Worm (Caenorhabditis elegans) whole organism, L4 larva: Measurements from ENCODE around the gene C47D12.5.
A peak's percentile ranks its signal among the peaks of the same experiment; 100 is the strongest.

Source experiments
- D1046.2 ChIP-seq: fragments of 200-800 bp; sonication (Bioruptor generic); IDR thresholded peaks from 2 replicates; pipeline ENCODE4 v1.3.6; 2022; ENCODE audit warnings: missing genetic modification characterization, missing compliant biosample characterization
- R02D3.7 ChIP-seq: fragments of 150-350 bp; sonication (generic microtip); optimal IDR thresholded peaks from 3 replicates; lab custom pipeline; 2014; ENCODE audit warnings: missing biosample characterization, missing genetic modification characterization
- Y105C5A.15 ChIP-seq: fragments of 200-800 bp; sonication (Bioruptor generic); IDR thresholded peaks from 2 replicates; pipeline ENCODE4 v1.3.6; 2022; ENCODE audit warnings: missing genetic modification characterization, missing compliant biosample characterization
- Y48G9A.11 ChIP-seq: fragments of 200-800 bp; sonication (Bioruptor generic); IDR thresholded peaks from 2 replicates; pipeline ENCODE4 v1.3.6; 2022; ENCODE audit warnings: missing genetic modification reagents, missing genetic modification characterization, missing compliant biosample characterization
- Y75B8A.6 ChIP-seq: fragments of 200-800 bp; sonication (Bioruptor generic); IDR thresholded peaks from 2 replicates; pipeline ENCODE4 v1.3.6; 2022; ENCODE audit warnings: missing genetic modification reagents, missing genetic modification characterization, missing compliant biosample characterization
- aha-1 ChIP-seq: fragments of 150-350 bp; peaks from one replicate; lab custom pipeline; 2014; ENCODE audit warnings: missing biosample characterization, missing genetic modification characterization
- ama-1 ChIP-seq: fragments of 150-350 bp; optimal IDR thresholded peaks from 2 replicates; lab custom pipeline; 2014; ENCODE audit warnings: inconsistent platforms, mixed read lengths
- arid-1 ChIP-seq: fragments of 200-800 bp; sonication (Bioruptor generic); conservative IDR thresholded peaks from 2 replicates; pipeline ENCODE4 v1.3.6; 2022; ENCODE audit warnings: missing genetic modification reagents, missing genetic modification characterization, missing compliant biosample characterization
- attf-4 ChIP-seq: sonication (generic microtip); optimal IDR thresholded peaks from 3 replicates; lab custom pipeline; 2017; ENCODE audit warnings: missing biosample characterization, missing genetic modification characterization
- ceh-32 ChIP-seq: sonication (generic microtip); optimal IDR thresholded peaks from 2 replicates; lab custom pipeline; 2016; ENCODE audit warnings: mild to moderate bottlenecking, missing genetic modification characterization, missing compliant biosample characterization; ENCODE audit not compliant: poor library complexity
- ceh-44 ChIP-seq: fragments of 200-800 bp; sonication (Bioruptor generic); IDR thresholded peaks from 2 replicates; pipeline ENCODE4 v1.3.6; 2022; ENCODE audit warnings: missing genetic modification reagents, missing genetic modification characterization, missing compliant biosample characterization
- ceh-62 ChIP-seq: sonication (generic microtip); optimal IDR thresholded peaks from 2 replicates; lab custom pipeline; 2017; ENCODE audit warnings: missing biosample characterization, missing genetic modification characterization
- daf-12 ChIP-seq: fragments of 150-350 bp; optimal IDR thresholded peaks from 2 replicates; lab custom pipeline; 2014; ENCODE audit warnings: missing biosample characterization, missing genetic modification reagents, missing genetic modification characterization
- daf-8 ChIP-seq: fragments of 200-800 bp; sonication (Bioruptor generic); IDR thresholded peaks from 2 replicates; pipeline ENCODE4 v1.3.6; 2022; ENCODE audit warnings: missing genetic modification characterization, missing compliant biosample characterization
- dmd-6 ChIP-seq: fragments of 200-800 bp; sonication (Bioruptor generic); IDR thresholded peaks from 2 replicates; pipeline ENCODE4 v1.3.6; 2022; ENCODE audit warnings: missing genetic modification reagents, missing genetic modification characterization, missing compliant biosample characterization
- egl-27 ChIP-seq: sonication (generic microtip); optimal IDR thresholded peaks from 3 replicates; lab custom pipeline; 2017; ENCODE audit warnings: missing biosample characterization, missing genetic modification reagents, missing genetic modification characterization
- hif-1 ChIP-seq, 2 experiments: sonication (generic microtip); optimal IDR thresholded peaks; 2 replicates each; lab custom pipeline; 2016 to 2017; ENCODE audit warnings: missing compliant biosample characterization in 2 of 2, missing genetic modification characterization in 2 of 2, missing genetic modification reagents in 2 of 2, missing genotype in 2 of 2, mild to moderate bottlenecking in 1 of 2
- hlh-11 ChIP-seq: fragments of 200-800 bp; sonication (Bioruptor generic); optimal IDR thresholded peaks from 2 replicates; lab custom pipeline; 2018; ENCODE audit warnings: mild to moderate bottlenecking, missing genetic modification characterization, missing compliant biosample characterization
- hlh-30 ChIP-seq: sonication (generic microtip); optimal IDR thresholded peaks from 2 replicates; lab custom pipeline; 2017; ENCODE audit warnings: antibody characterized with exemption, mild to moderate bottlenecking, missing genetic modification characterization, missing compliant biosample characterization; ENCODE audit not compliant: insufficient read depth
- lim-7 ChIP-seq: fragments of 200-800 bp; sonication (Bioruptor generic); IDR thresholded peaks from 2 replicates; pipeline ENCODE4 v1.3.6; 2022; ENCODE audit warnings: missing genetic modification characterization, missing compliant biosample characterization
- lin-13 ChIP-seq: fragments of 150-350 bp; optimal IDR thresholded peaks from 2 replicates; lab custom pipeline; 2014; ENCODE audit warnings: missing biosample characterization, missing genetic modification reagents, missing genetic modification characterization
- lin-38 ChIP-seq: fragments of 200-800 bp; sonication (Bioruptor generic); IDR thresholded peaks from 2 replicates; pipeline ENCODE4 v1.3.6; 2022; ENCODE audit warnings: missing genetic modification reagents, missing genetic modification characterization, missing compliant biosample characterization
- mxl-2 ChIP-seq: fragments of 200-800 bp; sonication (Bioruptor generic); conservative IDR thresholded peaks from 2 replicates; pipeline ENCODE4 v1.3.6; 2022; ENCODE audit warnings: missing genetic modification reagents, missing genetic modification characterization, missing compliant biosample characterization
- nhr-102 ChIP-seq: sonication (generic microtip); optimal IDR thresholded peaks from 2 replicates; lab custom pipeline; 2016; ENCODE audit warnings: mild to moderate bottlenecking, missing genetic modification characterization, moderate library complexity, missing compliant biosample characterization
- nhr-11 ChIP-seq: fragments of 150-350 bp; optimal IDR thresholded peaks from 2 replicates; lab custom pipeline; 2014; ENCODE audit warnings: missing biosample characterization, missing genetic modification characterization
- nhr-111 ChIP-seq: fragments of 200-800 bp; sonication (Bioruptor generic); optimal IDR thresholded peaks from 2 replicates; lab custom pipeline; 2018; ENCODE audit warnings: mild to moderate bottlenecking, missing genetic modification characterization, missing compliant biosample characterization
- nhr-25 ChIP-seq: sonication (generic microtip); optimal IDR thresholded peaks from 2 replicates; lab custom pipeline; 2017; ENCODE audit warnings: missing genetic modification characterization, mild to moderate bottlenecking, missing compliant biosample characterization, antibody characterized with exemption, moderate library complexity, borderline replicate concordance; ENCODE audit not compliant: insufficient read depth
- nhr-42 ChIP-seq: fragments of 200-800 bp; sonication (Bioruptor generic); IDR thresholded peaks from 2 replicates; pipeline ENCODE4 v1.3.6; 2022; ENCODE audit warnings: missing genetic modification characterization, missing compliant biosample characterization
- nhr-48 ChIP-seq: sonication (generic microtip); optimal IDR thresholded peaks from 2 replicates; lab custom pipeline; 2016; ENCODE audit warnings: mild to moderate bottlenecking, missing genetic modification characterization, missing compliant biosample characterization
- nhr-6 ChIP-seq: fragments of 150-350 bp; optimal IDR thresholded peaks from 2 replicates; lab custom pipeline; 2014; ENCODE audit warnings: missing biosample characterization, missing genetic modification characterization
- nhr-76 ChIP-seq: fragments of 150-350 bp; optimal IDR thresholded peaks from 2 replicates; lab custom pipeline; 2014; ENCODE audit warnings: missing biosample characterization, missing genetic modification characterization
- pha-4 ChIP-seq, 2 experiments: fragments of 150-350 bp in 1 of 2; fragments of 200-800 bp in 1 of 2; sonication (Bioruptor generic) in 1 of 2; IDR thresholded peaks in 1 of 2; optimal IDR thresholded peaks in 1 of 2; 2 replicates each; pipeline versions ENCODE4 v1.3.6 to Lab custom; 2014 to 2022; ENCODE audit warnings: missing genetic modification characterization in 2 of 2, missing genetic modification reagents in 2 of 2, missing biosample characterization in 1 of 2, missing compliant biosample characterization in 1 of 2
- saeg-2 ChIP-seq: fragments of 200-800 bp; sonication (Bioruptor generic); IDR thresholded peaks from 2 replicates; pipeline ENCODE4 v1.3.6; 2022; ENCODE audit warnings: missing genetic modification reagents, missing genetic modification characterization, missing compliant biosample characterization
- sdz-12 ChIP-seq: fragments of 200-800 bp; sonication (Bioruptor generic); optimal IDR thresholded peaks from 2 replicates; lab custom pipeline; 2018; ENCODE audit warnings: mild to moderate bottlenecking, missing genetic modification characterization, missing compliant biosample characterization
- set-16 ChIP-seq: fragments of 200-800 bp; sonication (Bioruptor generic); IDR thresholded peaks from 2 replicates; pipeline ENCODE4 v1.3.6; 2022; ENCODE audit warnings: missing genetic modification reagents, missing genetic modification characterization, missing compliant biosample characterization
- unc-130 ChIP-seq: sonication (generic microtip); optimal IDR thresholded peaks from 2 replicates; lab custom pipeline; 2016; ENCODE audit warnings: missing genetic modification reagents, missing genetic modification characterization, missing compliant biosample characterization
- unc-39 ChIP-seq: sonication (generic microtip); optimal IDR thresholded peaks from 2 replicates; lab custom pipeline; 2017; ENCODE audit warnings: missing biosample characterization, missing genetic modification characterization
- unc-62 ChIP-seq, 3 experiments: fragments of 150-350 bp in 1 of 3; sonication (generic microtip); optimal IDR thresholded peaks in 2 of 3; peaks in 1 of 3; 1 replicate in 1 of 3; 2 replicates in 2 of 3; lab custom pipeline; 2014 to 2017; ENCODE audit warnings: missing biosample characterization in 3 of 3, missing genetic modification characterization in 3 of 3, missing genetic modification reagents in 3 of 3, missing genotype in 1 of 3
- zag-1 ChIP-seq: fragments of 150-350 bp; optimal IDR thresholded peaks from 2 replicates; lab custom pipeline; 2014; ENCODE audit warnings: missing biosample characterization, missing genetic modification characterization
- zfp-2 ChIP-seq: sonication (generic microtip); optimal IDR thresholded peaks from 2 replicates; lab custom pipeline; 2016; ENCODE audit warnings: mild to moderate bottlenecking, missing genetic modification characterization, missing compliant biosample characterization
- zip-11 ChIP-seq: fragments of 200-800 bp; sonication (Bioruptor generic); IDR thresholded peaks from 2 replicates; pipeline ENCODE4 v1.3.6; 2022; ENCODE audit warnings: missing genetic modification characterization, missing compliant biosample characterization

C47D12.5 gene

ce11 chrII:11731174-11731724 is 46.2 kb upstream of the C47D12.5 start (continued):
- TF ChIP-seq saeg-2 (no peak), dmd-6 (GFP tag; lab: Robert Waterston, UW) (peak; percentile 35), nhr-25 (no peak), nhr-6 (no peak), nhr-111 (GFP tag; lab: Kevin White, UChicago) (no peak), lin-38 (GFP tag; lab: Robert Waterston, UW) (peak; percentile 65), sdz-12 (GFP tag; lab: Kevin White, UChicago) (no peak), zip-11 (GFP tag; lab: Robert Waterston, UW) (no peak), Y75B8A.6 (GFP tag; lab: Robert Waterston, UW) (no peak), Y48G9A.11 (GFP tag; lab: Robert Waterston, UW) (no peak), egl-27 (tag; lab: Kevin White, UChicago) (no peak), nhr-76 (no peak), hlh-30 (tag; lab: Kevin White, UChicago) (no peak), zfp-2 (tag; lab: Kevin White, UChicago) (no peak), nhr-102 (tag; lab: Kevin White, UChicago) (peak; percentile 67), zag-1 (tag; lab: Kevin White, UChicago) (no peak), hif-1 (tag; optimal IDR thresholded peaks at IDR 0.05; lab: Kevin White, UChicago) (no peak), nhr-48 (no peak), attf-4 (tag; lab: Kevin White, UChicago) (no peak), nhr-11 (no peak)

DNA sequence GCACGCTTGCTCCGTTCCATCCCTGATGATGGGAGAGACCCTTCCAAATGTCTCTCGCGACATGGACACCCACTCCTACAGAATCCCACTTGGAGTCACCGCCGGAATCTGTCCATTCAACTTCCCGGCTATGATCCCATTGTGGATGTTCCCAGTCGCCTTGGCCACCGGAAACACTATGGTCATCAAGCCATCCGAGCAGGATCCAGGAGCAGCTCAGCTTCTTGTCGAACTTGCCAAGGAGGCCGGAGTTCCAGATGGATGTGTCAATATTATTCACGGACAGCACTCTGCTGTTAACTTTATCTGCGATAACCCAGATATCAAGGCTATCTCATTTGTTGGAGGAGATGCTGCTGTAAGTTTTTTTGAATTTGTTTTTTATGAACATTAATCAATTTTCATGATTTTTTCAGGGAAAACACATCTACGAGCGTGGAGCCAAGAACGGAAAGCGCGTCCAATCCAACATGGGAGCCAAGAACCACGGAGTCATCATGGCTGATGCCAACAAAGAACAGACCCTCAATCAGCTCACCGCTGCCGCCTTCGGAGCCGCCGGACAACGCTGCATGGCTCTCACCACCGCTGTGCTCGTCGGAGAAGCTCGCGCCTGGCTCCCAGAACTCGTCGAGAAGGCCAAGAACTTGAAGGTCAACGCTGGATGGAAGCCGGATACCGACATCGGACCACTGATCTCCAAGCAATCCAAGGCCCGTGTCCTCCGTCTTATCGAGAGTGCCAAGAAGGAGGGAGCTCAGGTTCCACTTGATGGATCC is 44.9 kb upstream of the C47D12.5 start:
- TF ChIP-seq egl-27 (tag; lab: Kevin White, UChicago), result no peak
- TF ChIP-seq lin-13 (GFP tag; lab: Kevin White, UChicago), result no peak
- no peak for TF ChIP-seq ceh-62 (tag; lab: Kevin White, UChicago)
- TF ChIP-seq unc-130 (GFP tag; lab: Kevin White, UChicago), result no peak
- TF ChIP-seq Y105C5A.15 (GFP tag; lab: Robert Waterston, UW), result no peak
- no peak for TF ChIP-seq nhr-42 (GFP tag; lab: Robert Waterston, UW)
- no peak for TF ChIP-seq arid-1 (GFP tag; lab: Robert Waterston, UW)
- TF ChIP-seq unc-62 (GFP tag; optimal IDR thresholded peaks at IDR 0.05 in 1 of 2; lab: Kevin White, UChicago), result peak in 1 of 2 experiments; percentile 69
- TF ChIP-seq unc-62 (tag; optimal IDR thresholded peaks at IDR 0.05; lab: Kevin White, UChicago), result no peak
- no peak for TF ChIP-seq unc-39 (tag; lab: Kevin White, UChicago)
- no peak for TF ChIP-seq mxl-2 (GFP tag; lab: Robert Waterston, UW)
- TF ChIP-seq lim-7 (GFP tag; lab: Robert Waterston, UW), result no peak
- TF ChIP-seq pha-4 (GFP tag; IDR thresholded peaks at IDR 0.05; lab: Robert Waterston, UW), result no peak
- TF ChIP-seq pha-4 (tag; optimal IDR thresholded peaks at IDR 0.05; lab: Kevin White, UChicago), result no peak
- TF ChIP-seq D1046.2, result 0 out of 2 replicates have a peak, but pooled peaks have one; percentile 33
- TF ChIP-seq ceh-32 (tag; lab: Kevin White, UChicago), result no peak
- no peak for TF ChIP-seq ama-1 (lab: Kevin White, UChicago)
- TF ChIP-seq R02D3.7 (tag; lab: Kevin White, UChicago), result no peak
- no peak for TF ChIP-seq nhr-76
- TF ChIP-seq daf-12 (tag; lab: Kevin White, UChicago), result no peak
- no peak for TF ChIP-seq daf-8 (GFP tag; lab: Robert Waterston, UW)
- no peak for TF ChIP-seq ceh-44
- no peak for TF ChIP-seq hlh-11
- TF ChIP-seq aha-1, result peak; percentile 96
- TF ChIP-seq set-16, result peak; percentile 94
- TF ChIP-seq, all 104 proteins: peak for 4
